Worm (Caenorhabditis elegans) whole organism, young adult: ENCODE results near the gene T08D10.4.
A peak's percentile ranks its signal among the peaks of the same experiment; 100 is the strongest.

Experiments used
- B0035.1 ChIP-seq: sonication (generic microtip); optimal IDR thresholded peaks from 2 replicates; lab custom pipeline; 2016; ENCODE audit warnings: missing genetic modification characterization, mild to moderate bottlenecking, missing compliant biosample characterization, missing genotype, missing genetic modification reagents
- C17E4.6 ChIP-seq: fragments of 200-800 bp; sonication (Bioruptor generic); IDR thresholded peaks from 2 replicates; pipeline ENCODE4 v1.3.6; 2022; ENCODE audit warnings: missing genetic modification reagents, missing genetic modification characterization, missing compliant biosample characterization
- D2030.7 ChIP-seq: fragments of 200-800 bp; sonication (Bioruptor generic); IDR thresholded peaks from 2 replicates; pipeline ENCODE4 v1.3.6; 2022; ENCODE audit warnings: missing genetic modification reagents, missing genetic modification characterization, missing compliant biosample characterization
- F23B12.7 ChIP-seq: sonication (generic microtip); optimal IDR thresholded peaks from 2 replicates; lab custom pipeline; 2017; ENCODE audit warnings: missing genetic modification characterization, mild to moderate bottlenecking, missing compliant biosample characterization, antibody characterized with exemption, moderate library complexity; ENCODE audit not compliant: insufficient read depth
- F37B4.10 ChIP-seq: fragments of 200-800 bp; sonication (Bioruptor generic); IDR thresholded peaks from 2 replicates; pipeline ENCODE4 v1.3.6; 2022; ENCODE audit warnings: missing genetic modification characterization, missing compliant biosample characterization
- F57A8.1 ChIP-seq: fragments of 200-800 bp; sonication (Bioruptor generic); optimal IDR thresholded peaks from 2 replicates; lab custom pipeline; 2018; ENCODE audit warnings: mild to moderate bottlenecking, missing genetic modification characterization, moderate library complexity, missing compliant biosample characterization
- F57C9.4 ChIP-seq: sonication (generic microtip); optimal IDR thresholded peaks from 2 replicates; lab custom pipeline; 2017; ENCODE audit warnings: mild to moderate bottlenecking, missing genetic modification characterization, missing compliant biosample characterization
- T07F8.4 ChIP-seq: sonication (generic microtip); optimal IDR thresholded peaks from 2 replicates; lab custom pipeline; 2016; ENCODE audit warnings: mild to moderate bottlenecking, missing genetic modification characterization, moderate library complexity, missing compliant biosample characterization
- Y53G8AR.9 ChIP-seq: fragments of 200-800 bp; sonication (Bioruptor generic); conservative IDR thresholded peaks from 2 replicates; pipeline ENCODE4 v1.3.6; 2022; ENCODE audit warnings: missing genetic modification reagents, missing genetic modification characterization, missing compliant biosample characterization
- Y67H2A.10 ChIP-seq: fragments of 200-800 bp; sonication (Bioruptor generic); conservative IDR thresholded peaks from 2 replicates; pipeline ENCODE4 v1.3.6; 2022; ENCODE audit warnings: missing genetic modification reagents, missing genetic modification characterization, missing compliant biosample characterization
- Y79H2A.3 ChIP-seq: fragments of 200-800 bp; sonication (Bioruptor generic); conservative IDR thresholded peaks from 2 replicates; pipeline ENCODE4 v1.3.6; 2022; ENCODE audit warnings: missing genetic modification reagents, missing genetic modification characterization, missing compliant biosample characterization
- akir-1 ChIP-seq: fragments of 200-800 bp; sonication (Bioruptor generic); optimal IDR thresholded peaks from 2 replicates; lab custom pipeline; 2018; ENCODE audit warnings: mild to moderate bottlenecking, missing genetic modification characterization, moderate library complexity, missing compliant biosample characterization
- ama-1 ChIP-seq, 3 experiments: fragments of 150-350 bp in 1 of 3; sonication (generic microtip) in 2 of 3; optimal IDR thresholded peaks; 2 replicates each; lab custom pipeline; 2014 to 2018; ENCODE audit warnings: missing biosample characterization in 2 of 3, missing genetic modification characterization in 2 of 3, missing genetic modification reagents in 2 of 3
- aptf-3 ChIP-seq: fragments of 200-800 bp; sonication (Bioruptor generic); IDR thresholded peaks from 2 replicates; pipeline ENCODE4 v1.3.6; 2022; ENCODE audit warnings: missing genetic modification characterization, missing compliant biosample characterization
- atf-7 ChIP-seq: sonication (generic microtip); optimal IDR thresholded peaks from 2 replicates; lab custom pipeline; 2017; ENCODE audit warnings: mild to moderate bottlenecking, missing genetic modification characterization, missing compliant biosample characterization
- athp-1 ChIP-seq: sonication (generic microtip); optimal IDR thresholded peaks from 2 replicates; lab custom pipeline; 2017; ENCODE audit warnings: mild to moderate bottlenecking, missing genetic modification characterization, missing compliant biosample characterization
- bed-1 ChIP-seq: fragments of 200-800 bp; sonication (Bioruptor generic); IDR thresholded peaks from 2 replicates; pipeline ENCODE4 v1.3.6; 2022; ENCODE audit warnings: missing genetic modification reagents, missing genetic modification characterization, missing compliant biosample characterization
- cebp-1 ChIP-seq, 2 experiments: fragments of 200-800 bp in 1 of 2; sonication (Bioruptor generic) in 1 of 2; sonication (generic microtip) in 1 of 2; IDR thresholded peaks in 1 of 2; optimal IDR thresholded peaks in 1 of 2; 2 replicates each; pipeline versions ENCODE4 v1.3.6 to Lab custom; 2017 to 2022; ENCODE audit warnings: missing compliant biosample characterization in 2 of 2, missing genetic modification characterization in 2 of 2, mild to moderate bottlenecking in 1 of 2, missing genetic modification reagents in 1 of 2, moderate library complexity in 1 of 2
- ceh-100 ChIP-seq: fragments of 200-800 bp; sonication (Bioruptor generic); IDR thresholded peaks from 2 replicates; pipeline ENCODE4 v1.3.6; 2022; ENCODE audit warnings: missing genetic modification reagents, missing genetic modification characterization, missing compliant biosample characterization
- ceh-40 ChIP-seq: fragments of 200-800 bp; sonication (Bioruptor generic); IDR thresholded peaks from 2 replicates; pipeline ENCODE4 v1.3.6; 2022; ENCODE audit warnings: missing genetic modification characterization, missing compliant biosample characterization
- ceh-91 ChIP-seq: fragments of 200-800 bp; sonication (Bioruptor generic); IDR thresholded peaks from 2 replicates; pipeline ENCODE4 v1.3.6; 2022; ENCODE audit warnings: missing genetic modification reagents, missing genetic modification characterization, missing compliant biosample characterization
- chd-7 ChIP-seq: sonication (generic microtip); optimal IDR thresholded peaks from 2 replicates; lab custom pipeline; 2016; ENCODE audit warnings: mild to moderate bottlenecking, missing genetic modification characterization, moderate library complexity, missing compliant biosample characterization
- dox-1 ChIP-seq: fragments of 200-800 bp; sonication (Bioruptor generic); IDR thresholded peaks from 2 replicates; pipeline ENCODE4 v1.3.6; 2022; ENCODE audit warnings: missing genetic modification reagents, missing genetic modification characterization, missing compliant biosample characterization
- dpff-1 ChIP-seq: sonication (generic microtip); optimal IDR thresholded peaks from 2 replicates; lab custom pipeline; 2017; ENCODE audit warnings: mild to moderate bottlenecking, missing genetic modification characterization, missing compliant biosample characterization
- dpl-1 ChIP-seq: fragments of 150-350 bp; optimal IDR thresholded peaks from 2 replicates; lab custom pipeline; 2014; ENCODE audit warnings: missing biosample characterization, missing genetic modification reagents, missing genetic modification characterization
- efl-1 ChIP-seq: fragments of 150-350 bp; optimal IDR thresholded peaks from 2 replicates; lab custom pipeline; 2014; ENCODE audit warnings: missing biosample characterization, missing genetic modification reagents, missing genetic modification characterization
- ekl-4 ChIP-seq: fragments of 200-800 bp; sonication (Bioruptor generic); IDR thresholded peaks from 2 replicates; pipeline ENCODE4 v1.3.6; 2022; ENCODE audit warnings: missing genetic modification reagents, missing genetic modification characterization, missing compliant biosample characterization
- ets-4 ChIP-seq: fragments of 200-800 bp; sonication (Bioruptor generic); optimal IDR thresholded peaks from 2 replicates; lab custom pipeline; 2018; ENCODE audit warnings: mild to moderate bottlenecking, missing genetic modification characterization, missing compliant biosample characterization
- hmg-20 ChIP-seq: fragments of 200-800 bp; sonication (Bioruptor generic); IDR thresholded peaks from 2 replicates; pipeline ENCODE4 v1.3.6; 2022; ENCODE audit warnings: missing genetic modification reagents, missing genetic modification characterization, missing compliant biosample characterization
- hsf-1 ChIP-seq: fragments of 200-800 bp; sonication (Bioruptor generic); IDR thresholded peaks from 2 replicates; pipeline ENCODE4 v1.3.6; 2022; ENCODE audit warnings: missing genetic modification reagents, missing genetic modification characterization, missing compliant biosample characterization
- lin-35 ChIP-seq, 3 experiments: fragments of 150-350 bp in 2 of 3; sonication (generic microtip) in 1 of 3; optimal IDR thresholded peaks; 2 replicates each; lab custom pipeline; 2014 to 2018; ENCODE audit warnings: missing biosample characterization in 3 of 3, missing genetic modification characterization in 3 of 3, missing genetic modification reagents in 3 of 3
- lir-1 ChIP-seq: fragments of 200-800 bp; sonication (Bioruptor generic); conservative IDR thresholded peaks from 2 replicates; pipeline ENCODE4 v1.3.6; 2022; ENCODE audit warnings: missing genetic modification reagents, missing genetic modification characterization, missing compliant biosample characterization
- madf-8 ChIP-seq: fragments of 200-800 bp; sonication (Bioruptor generic); conservative IDR thresholded peaks from 2 replicates; pipeline ENCODE4 v1.3.6; 2022; ENCODE audit warnings: missing genetic modification reagents, missing genetic modification characterization, missing compliant biosample characterization
- mcd-1 ChIP-seq: fragments of 200-800 bp; sonication (Bioruptor generic); IDR thresholded peaks from 2 replicates; pipeline ENCODE4 v1.3.6; 2022; ENCODE audit warnings: missing genetic modification reagents, missing genetic modification characterization, missing compliant biosample characterization
- mes-4 ChIP-seq: sonication (generic microtip); optimal IDR thresholded peaks from 2 replicates; lab custom pipeline; 2016; ENCODE audit warnings: missing genotype, missing genetic modification characterization, missing compliant biosample characterization
- nfyb-1 ChIP-seq: fragments of 200-800 bp; sonication (Bioruptor generic); IDR thresholded peaks from 2 replicates; pipeline ENCODE4 v1.3.6; 2022; ENCODE audit warnings: missing genetic modification reagents, missing genetic modification characterization, missing compliant biosample characterization
- nhr-179 ChIP-seq: sonication (generic microtip); optimal IDR thresholded peaks from 2 replicates; lab custom pipeline; 2016; ENCODE audit warnings: mild to moderate bottlenecking, missing genetic modification characterization, missing compliant biosample characterization
- nhr-27 ChIP-seq: fragments of 200-800 bp; sonication (Bioruptor generic); optimal IDR thresholded peaks from 2 replicates; lab custom pipeline; 2018; ENCODE audit warnings: mild to moderate bottlenecking, missing genetic modification characterization, moderate library complexity, missing compliant biosample characterization
- pha-4 ChIP-seq: fragments of 150-350 bp; sonication (generic microtip); optimal IDR thresholded peaks from 2 replicates; lab custom pipeline; 2014; ENCODE audit warnings: missing biosample characterization, missing genetic modification reagents, missing genetic modification characterization
- repo-1 ChIP-seq: sonication (generic microtip); optimal IDR thresholded peaks from 2 replicates; lab custom pipeline; 2017; ENCODE audit warnings: mild to moderate bottlenecking, missing genetic modification characterization, missing compliant biosample characterization
- sea-2 ChIP-seq: fragments of 200-800 bp; sonication (Bioruptor generic); IDR thresholded peaks from 2 replicates; pipeline ENCODE4 v1.3.6; 2022; ENCODE audit warnings: missing genetic modification characterization, missing compliant biosample characterization
- snpc-1.1 ChIP-seq: sonication (generic microtip); optimal IDR thresholded peaks from 2 replicates; lab custom pipeline; 2017; ENCODE audit warnings: missing genetic modification characterization, mild to moderate bottlenecking, missing compliant biosample characterization, antibody characterized with exemption, moderate library complexity, missing genotype, missing genetic modification reagents; ENCODE audit not compliant: insufficient read depth
- somi-1 ChIP-seq: fragments of 200-800 bp; sonication (Bioruptor generic); optimal IDR thresholded peaks from 2 replicates; lab custom pipeline; 2018; ENCODE audit warnings: mild to moderate bottlenecking, missing genetic modification characterization, missing compliant biosample characterization
- sptf-2 ChIP-seq: fragments of 200-800 bp; sonication (Bioruptor generic); optimal IDR thresholded peaks from 2 replicates; lab custom pipeline; 2018; ENCODE audit warnings: mild to moderate bottlenecking, missing genetic modification characterization, missing compliant biosample characterization
- tbx-9 ChIP-seq: sonication (generic microtip); optimal IDR thresholded peaks from 2 replicates; lab custom pipeline; 2016; ENCODE audit warnings: borderline replicate concordance, missing genetic modification characterization, inconsistent platforms, missing compliant biosample characterization
- tlf-1 ChIP-seq: fragments of 200-800 bp; sonication (Bioruptor generic); optimal IDR thresholded peaks from 2 replicates; lab custom pipeline; 2018; ENCODE audit warnings: mild to moderate bottlenecking, missing genetic modification characterization, missing compliant biosample characterization
- unc-62 ChIP-seq: fragments of 150-350 bp; optimal IDR thresholded peaks from 2 replicates; lab custom pipeline; 2014; ENCODE audit warnings: missing biosample characterization, missing genetic modification reagents, missing genetic modification characterization
- ztf-26 ChIP-seq: sonication (generic microtip); optimal IDR thresholded peaks from 2 replicates; lab custom pipeline; 2017; ENCODE audit warnings: missing genetic modification characterization, missing compliant biosample characterization

Gene T08D10.4

ce11 chrX:11933547-11933946, 19.6 kb downstream of the T08D10.4 start (continued):
- TF ChIP-seq dpff-1 (tag; lab: Kevin White, UChicago) = no peak
- peak; percentile 16; the same call in 1 of the 2 replicates for TF ChIP-seq hmg-20
- 0 out of 2 replicates have a peak, but pooled peaks have one; percentile 50 for TF ChIP-seq ceh-40
- no peak for TF ChIP-seq F23B12.7 (tag; lab: Kevin White, UChicago)
- no peak for TF ChIP-seq efl-1 (GFP tag; lab: Kevin White, UChicago)
- peak; percentile 82; the same call in 1 of the 2 replicates for TF ChIP-seq sea-2
- TF ChIP-seq F57C9.4 (tag; lab: Kevin White, UChicago) = no peak
- TF ChIP-seq madf-8 (GFP tag; lab: Robert Waterston, UW) = no peak
- no peak for TF ChIP-seq mcd-1 (GFP tag; lab: Robert Waterston, UW)
- peak; percentile 46 for TF ChIP-seq sptf-2 (GFP tag; lab: Kevin White, UChicago)
- TF ChIP-seq C17E4.6 (GFP tag; lab: Robert Waterston, UW) = no peak
- peak; percentile 39 for TF ChIP-seq chd-7 (tag; lab: Kevin White, UChicago)
- TF ChIP-seq ekl-4 (GFP tag; lab: Robert Waterston, UW) = no peak
- peak; percentile 2 for TF ChIP-seq mes-4
- no peak for TF ChIP-seq ztf-26 (tag; lab: Kevin White, UChicago)
- TF ChIP-seq cebp-1 (GFP tag; IDR thresholded peaks at IDR 0.05; lab: Robert Waterston, UW) = 0 out of 2 replicates have a peak, but pooled peaks have one; percentile 30
- TF ChIP-seq cebp-1 (tag; optimal IDR thresholded peaks at IDR 0.05; lab: Kevin White, UChicago) = no peak
- peak; percentile 4 for TF ChIP-seq ets-4 (GFP tag; lab: Kevin White, UChicago)
- no peak for TF ChIP-seq nhr-179 (tag; lab: Kevin White, UChicago)
- no peak for TF ChIP-seq hsf-1
- no peak for TF ChIP-seq akir-1
- TF ChIP-seq lin-35 (GFP tag; optimal IDR thresholded peaks at IDR 0.05; lab: Kevin White, UChicago) = no peak
- TF ChIP-seq nfyb-1 = peak; percentile 67
- TF ChIP-seq dpl-1 = no peak
- TF ChIP-seq tlf-1 = no peak
- peak; percentile 58 for TF ChIP-seq athp-1 (tag; lab: Kevin White, UChicago)
- no peak for TF ChIP-seq tbx-9 (tag; lab: Kevin White, UChicago)
- TF ChIP-seq D2030.7 = peak; percentile 86
- peak; percentile 42 for TF ChIP-seq B0035.1 (tag; lab: Kevin White, UChicago)
- peak; percentile 26 for TF ChIP-seq atf-7 (tag; lab: Kevin White, UChicago)
- TF ChIP-seq ceh-100 (GFP tag; lab: Robert Waterston, UW) = no peak
- TF ChIP-seq bed-1 (GFP tag; lab: Robert Waterston, UW) = peak; percentile 56; the same call in 1 of the 2 replicates
- TF ChIP-seq somi-1 (GFP tag; lab: Kevin White, UChicago) = peak; percentile 6
- no peak for TF ChIP-seq lir-1 (GFP tag; lab: Robert Waterston, UW)
- TF ChIP-seq ama-1 (optimal IDR thresholded peaks at IDR 0.05; lab: Kevin White, UChicago) = no peak
- TF ChIP-seq ama-1 (GFP tag; optimal IDR thresholded peaks at IDR 0.05; lab: Kevin White, UChicago) = peak in 1 of 2 experiments; percentile 25
- TF ChIP-seq repo-1 (tag; lab: Kevin White, UChicago) = no peak
- no peak for TF ChIP-seq snpc-1.1 (tag; lab: Kevin White, UChicago)
- no peak for TF ChIP-seq nhr-27
- no peak for TF ChIP-seq Y67H2A.10
- TF ChIP-seq aptf-3 (GFP tag; lab: Robert Waterston, UW) = no peak
- no peak for TF ChIP-seq unc-62 (GFP tag; lab: Kevin White, UChicago)
- TF ChIP-seq ceh-91 (GFP tag; lab: Robert Waterston, UW) = no peak
- TF ChIP-seq T07F8.4 (tag; lab: Kevin White, UChicago) = peak; percentile 23
- TF ChIP-seq pha-4 (tag; lab: Kevin White, UChicago) = no peak
- TF ChIP-seq Y79H2A.3 (GFP tag; lab: Robert Waterston, UW) = no peak
- peak; percentile 22 for TF ChIP-seq F57A8.1 (GFP tag; lab: Kevin White, UChicago)
- TF ChIP-seq Y53G8AR.9 (GFP tag; lab: Robert Waterston, UW) = no peak
- peak; percentile 79; the same call in 1 of the 2 replicates for TF ChIP-seq dox-1
- no peak for TF ChIP-seq F37B4.10 (GFP tag; lab: Robert Waterston, UW)
